Worm (Caenorhabditis elegans) whole organism, L4/young adult: ENCODE measurements around the gene F41C3.11.
A peak's percentile ranks its signal among the peaks of the same experiment; 100 is the strongest.

Experiments used
- W03F9.2 ChIP-seq: fragments of 150-350 bp; optimal IDR thresholded peaks from 2 replicates; lab custom pipeline; 2014; ENCODE audit warnings: missing biosample characterization, missing genetic modification characterization
- dao-5 ChIP-seq: sonication (generic microtip); optimal IDR thresholded peaks from 2 replicates; lab custom pipeline; 2016; ENCODE audit warnings: missing genotype, missing genetic modification characterization, moderate library complexity, missing compliant biosample characterization
- him-1 ChIP-seq: sonication (generic microtip); optimal IDR thresholded peaks from 2 replicates; lab custom pipeline; 2016; ENCODE audit warnings: missing genotype, missing genetic modification reagents, missing genetic modification characterization, missing compliant biosample characterization

Gene F41C3.11

DNA sequence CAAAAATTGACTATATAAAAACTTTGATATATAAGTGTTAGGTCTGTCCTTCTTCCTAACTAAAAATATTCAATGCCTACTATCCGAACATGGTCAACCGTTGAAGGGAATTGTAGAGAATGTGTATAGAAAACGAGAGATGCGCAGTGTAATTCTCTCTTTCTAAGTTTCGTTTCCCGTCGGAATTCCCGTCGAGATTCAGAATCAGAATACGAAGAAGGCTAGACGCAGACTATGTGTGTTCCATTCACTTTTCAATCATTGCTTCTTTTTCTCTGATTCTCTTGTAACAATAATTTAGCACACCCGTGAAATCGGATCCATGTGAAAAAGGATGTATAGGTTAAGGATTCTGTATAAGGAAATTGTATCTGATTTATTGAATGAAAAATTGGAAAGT, 729 bp upstream of the F41C3.11 start:
- no peak for TF ChIP-seq him-1
- TF ChIP-seq dao-5 (tag; lab: Kevin White, UChicago): no peak
- TF ChIP-seq W03F9.2 (tag; lab: Kevin White, UChicago): no peak

DNA sequence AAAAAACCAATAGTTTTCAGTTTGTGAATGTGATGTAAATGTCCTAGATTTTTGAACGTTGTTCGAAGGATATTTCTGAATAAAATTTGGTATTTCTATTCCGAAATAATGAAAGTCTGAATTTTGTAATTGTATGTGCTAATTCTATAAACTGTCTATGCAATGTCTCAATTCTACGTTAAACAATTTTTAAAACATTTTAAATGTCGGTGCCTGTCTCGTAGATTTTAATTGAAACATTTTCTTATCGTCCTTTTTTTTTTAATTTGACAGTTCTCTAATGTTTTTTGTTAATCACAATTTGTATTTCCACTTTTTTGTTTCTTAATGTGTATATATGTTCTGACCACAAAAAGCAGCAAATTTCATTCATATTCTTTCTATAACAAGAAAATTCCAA, 4.0 kb downstream of the F41C3.11 start, which contains the start of gene F41C3.7:
TSS of gene F41C3.7 (plus strand) at position 301 of the 400 bp plus-strand sequence.
- TF ChIP-seq him-1 (no peak), dao-5 (tag; lab: Kevin White, UChicago) (no peak), W03F9.2 (tag; lab: Kevin White, UChicago) (no peak)

- TF ChIP-seq W03F9.2 (tag; lab: Kevin White, UChicago) (peak; percentile 29), dao-5 (tag; lab: Kevin White, UChicago) (no peak)
Observed at ce11 chrII:4728687-4729086, 5.1 kb downstream of the F41C3.11 start.

DNA sequence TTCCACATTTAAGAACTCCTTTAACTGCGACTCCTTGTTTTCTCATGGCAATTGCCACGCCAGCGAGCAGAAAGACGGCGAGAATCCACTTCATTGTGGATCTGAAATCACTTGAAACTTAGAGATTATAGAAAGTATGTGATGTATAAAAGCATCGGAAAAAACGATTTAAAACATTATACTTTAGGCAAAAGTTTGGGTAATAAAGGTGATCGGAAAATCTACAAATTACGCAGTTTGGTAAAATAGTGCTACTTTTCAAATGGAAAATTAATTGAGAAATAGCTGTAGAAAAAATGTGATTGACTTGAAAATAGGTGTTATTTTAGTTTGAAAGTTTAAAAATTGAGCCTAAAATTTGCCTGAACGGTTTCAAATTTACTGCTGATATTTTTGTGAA, 6.0 kb downstream of the F41C3.11 start, which contains the start of gene ttr-41:
TSS of gene ttr-41 (minus strand) at position 101 of the 400 bp plus-strand sequence.
- TF ChIP-seq dao-5 (tag; lab: Kevin White, UChicago) (no peak), W03F9.2 (tag; lab: Kevin White, UChicago) (no peak), him-1 (no peak)

DNA sequence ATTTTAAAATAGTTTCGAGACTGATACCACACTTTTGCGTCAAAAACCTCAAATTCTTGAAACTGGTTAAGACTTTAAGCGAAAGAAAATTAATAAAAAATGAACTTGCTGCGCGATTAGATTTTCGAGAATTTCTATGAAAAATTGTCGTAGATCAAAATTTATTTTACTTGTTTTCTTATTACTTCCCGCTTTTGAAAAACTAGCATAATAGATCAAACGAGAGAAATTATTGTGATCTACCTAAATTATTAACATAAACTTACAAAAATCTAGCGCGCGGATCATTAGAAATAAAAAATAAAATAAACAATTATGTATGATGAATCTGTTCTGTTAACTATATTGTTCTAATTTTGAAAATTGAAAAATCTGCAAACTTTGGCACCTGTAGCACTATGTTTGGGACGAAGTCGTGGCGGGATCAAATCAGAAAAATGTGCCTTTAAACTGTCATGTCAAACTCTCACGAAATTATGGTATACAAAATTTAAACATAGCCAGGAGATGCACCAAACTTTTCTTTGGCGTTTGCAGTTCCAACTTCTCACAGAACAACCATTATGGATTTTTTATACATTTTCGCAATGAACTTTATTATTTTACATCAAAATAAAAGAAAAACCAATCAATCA, 6.9 kb downstream of the F41C3.11 start:
- TF ChIP-seq him-1 (no peak), dao-5 (tag; lab: Kevin White, UChicago) (no peak), W03F9.2 (tag; lab: Kevin White, UChicago) (no peak)

- TF ChIP-seq him-1 (no peak), dao-5 (tag; lab: Kevin White, UChicago) (no peak), W03F9.2 (tag; lab: Kevin White, UChicago) (peak; percentile 54)
Observed at ce11 chrII:4726120-4726519, 7.6 kb downstream of the F41C3.11 start, which contains the start of gene F10G7.10. F10G7.10 (minus strand) TSS chrII:4726264.

- TF ChIP-seq W03F9.2 (tag; lab: Kevin White, UChicago) (no peak), him-1 (no peak), dao-5 (tag; lab: Kevin White, UChicago) (no peak)
Observed at ce11 chrII:4715676-4716075, 18.1 kb downstream of the F41C3.11 start, which contains the start of gene F41C3.8. F41C3.8 (plus strand) TSS chrII:4716046.

- TF ChIP-seq dao-5 (tag; lab: Kevin White, UChicago) (no peak), W03F9.2 (tag; lab: Kevin White, UChicago) (no peak), him-1 (no peak)
Observed at ce11 chrII:4710813-4711212, 22.9 kb downstream of the F41C3.11 start.

DNA sequence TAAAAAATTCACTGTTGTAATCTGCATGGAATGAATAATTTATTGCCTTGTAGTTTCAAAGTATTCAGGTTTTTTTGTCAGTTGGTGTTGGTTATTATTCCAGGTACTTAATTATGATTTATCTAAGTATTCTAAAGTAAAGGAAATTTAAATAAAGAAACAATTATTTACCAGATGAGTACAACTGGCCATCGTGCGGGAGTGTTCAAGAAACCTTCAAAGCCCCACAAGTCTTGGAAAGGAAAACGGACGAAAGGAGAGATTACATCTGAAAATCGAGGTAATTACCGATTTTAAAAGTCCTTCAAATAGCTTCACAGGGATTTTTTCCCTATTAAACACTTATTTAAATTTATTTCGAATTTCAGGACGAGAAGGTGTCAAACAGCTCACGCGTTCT, 23.6 kb downstream of the F41C3.11 start, which contains the start of gene tag-151:
TSS of gene tag-151 (plus strand) at position 158 of the 400 bp plus-strand sequence.
- no peak for TF ChIP-seq dao-5 (tag; lab: Kevin White, UChicago)
- no peak for TF ChIP-seq W03F9.2 (tag; lab: Kevin White, UChicago)
- no peak for TF ChIP-seq him-1

DNA sequence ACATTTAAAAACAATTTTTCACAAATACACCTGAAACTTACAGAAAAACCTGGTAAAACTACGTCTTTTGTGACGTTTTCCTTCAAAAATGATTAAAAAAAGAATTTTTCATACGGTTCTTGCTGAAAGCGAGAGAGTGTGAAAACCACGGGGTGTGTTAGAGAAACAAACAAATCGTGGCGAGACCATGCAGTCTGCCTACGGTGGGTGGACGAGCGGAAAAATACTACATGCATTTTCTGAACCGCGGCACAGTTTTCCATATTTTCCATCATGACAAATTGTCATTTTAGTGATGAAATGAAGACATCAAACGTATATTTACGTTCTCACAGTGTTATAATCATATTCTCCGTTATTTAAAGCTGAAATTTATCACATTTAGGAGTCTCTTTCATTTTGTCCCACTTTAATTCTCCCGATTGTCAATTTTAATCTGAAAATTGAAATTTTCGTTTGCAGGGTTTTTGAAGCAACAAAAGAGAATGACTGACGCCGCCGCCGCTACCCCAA, 27.3 kb downstream of the F41C3.11 start, which contains the start of the genes F10G7.9 and tsn-1:
TSS of gene F10G7.9 (minus strand) at position 127 of the 513 bp plus-strand sequence.
TSS of gene tsn-1 (plus strand) at position 463 of the 513 bp plus-strand sequence.
- no peak for TF ChIP-seq him-1
- TF ChIP-seq W03F9.2 (tag; lab: Kevin White, UChicago): peak; percentile 88
- TF ChIP-seq dao-5 (tag; lab: Kevin White, UChicago): no peak

DNA sequence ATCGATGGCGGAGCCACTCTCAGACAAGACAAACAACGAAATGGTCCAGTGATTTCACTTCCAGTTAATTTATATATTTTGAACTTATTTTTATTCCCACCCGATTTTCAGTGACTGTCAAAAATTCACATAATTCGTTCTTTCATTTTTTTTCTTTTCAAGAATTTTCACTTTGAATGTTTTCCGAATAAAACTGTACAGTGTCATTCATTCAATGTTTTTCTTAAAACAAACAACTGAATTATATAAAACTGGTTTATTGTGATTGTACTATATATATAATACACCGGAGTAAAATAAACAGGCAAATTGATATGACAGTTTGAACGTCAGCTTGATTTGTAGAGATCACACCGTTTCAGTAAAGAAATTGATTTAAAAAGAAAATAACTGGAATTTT, 30.7 kb downstream of the F41C3.11 start:
- TF ChIP-seq him-1: no peak
- no peak for TF ChIP-seq dao-5 (tag; lab: Kevin White, UChicago)
- TF ChIP-seq W03F9.2 (tag; lab: Kevin White, UChicago): no peak

DNA sequence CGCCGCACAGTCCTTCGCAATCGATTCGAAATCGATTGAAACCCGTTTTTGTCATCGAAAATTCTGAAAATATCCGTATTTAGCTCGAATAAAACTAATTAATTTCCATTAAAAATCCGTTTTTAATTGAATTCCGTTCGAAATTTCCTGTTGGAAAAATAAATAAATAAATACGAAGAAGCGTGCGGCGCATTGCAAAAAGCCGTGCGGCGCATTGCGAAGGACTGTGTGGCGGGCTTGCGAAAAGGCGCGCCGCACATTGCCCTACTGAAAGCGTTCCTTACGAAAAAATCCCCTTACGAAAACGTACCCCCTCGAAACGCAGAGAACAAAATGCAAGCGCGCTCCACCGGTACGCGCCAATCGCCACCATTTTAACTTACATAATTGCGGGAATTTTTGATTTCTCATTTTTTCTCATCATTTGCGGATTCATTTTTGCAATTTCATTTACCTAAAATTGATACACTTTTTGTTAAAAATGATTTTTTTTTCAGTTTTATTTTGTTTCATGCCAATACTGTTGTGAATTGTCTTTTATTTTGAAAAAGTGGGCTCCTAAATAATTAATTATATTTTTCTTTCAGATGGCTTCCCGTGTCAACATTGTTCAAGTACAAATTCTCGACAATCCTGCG, 32.1 kb downstream of the F41C3.11 start, which contains the start of gene unc-85:
TSS of gene unc-85 (plus strand) at position 588 of the 638 bp plus-strand sequence.
- TF ChIP-seq W03F9.2 (tag; lab: Kevin White, UChicago) (peak; percentile 8), him-1 (peak; percentile 34)

DNA sequence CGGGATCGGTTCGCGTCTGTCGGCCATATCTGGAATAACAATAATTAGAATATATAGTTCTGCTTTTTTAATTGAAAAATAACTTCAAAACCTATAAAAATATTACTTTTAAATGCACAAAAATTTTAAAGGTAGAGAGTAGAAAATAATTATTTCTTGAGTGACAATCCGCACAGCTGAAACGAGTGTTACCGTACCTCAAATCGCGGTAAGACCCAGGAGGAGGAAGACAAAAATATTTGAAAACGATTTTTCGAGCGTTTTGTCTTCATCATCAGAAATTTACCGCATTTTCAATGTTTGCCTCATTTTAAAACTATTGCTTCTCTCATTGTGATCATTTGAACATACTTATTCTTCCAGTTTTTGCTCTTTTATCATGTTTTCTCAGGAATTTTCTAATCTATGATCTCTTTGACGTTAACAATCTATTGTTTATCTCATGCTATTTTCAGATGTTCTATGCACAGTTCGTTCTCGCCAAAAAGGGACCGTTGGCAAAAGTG, 35.4 kb downstream of the F41C3.11 start, which contains the start of the genes rpn-5 and scc-1:
TSS of gene rpn-5 (minus strand) at position 162 of the 506 bp plus-strand sequence.
TSS of gene scc-1 (plus strand) at position 456 of the 506 bp plus-strand sequence.
- TF ChIP-seq W03F9.2 (tag; lab: Kevin White, UChicago) (peak; percentile 61), dao-5 (tag; lab: Kevin White, UChicago) (no peak)
